Fruit fly (Drosophila melanogaster) whole organism, embryonic: ENCODE measurements around the gene CAH1.

Experiments used
- Atf6 ChIP-seq: fragments of 200-800 bp; sonication (Bioruptor generic); IDR thresholded peaks from 2 replicates; pipeline ENCODE4 v1.3.6; 2022; ENCODE audit warnings: missing biosample characterization, missing genetic modification characterization
- CG10147 ChIP-seq: fragments of 200-800 bp; sonication (Bioruptor generic); optimal IDR thresholded peaks from 2 replicates; lab custom pipeline; 2019; ENCODE audit warnings: missing biosample characterization, mild to moderate bottlenecking, missing genetic modification characterization, moderate library complexity
- CG10654 ChIP-seq: fragments of 200-800 bp; sonication (Bioruptor generic); optimal IDR thresholded peaks from 2 replicates; lab custom pipeline; 2016; ENCODE audit warnings: missing biosample characterization, missing genetic modification characterization
- CG11696 ChIP-seq: fragments of 200-800 bp; sonication (Bioruptor generic); IDR thresholded peaks from 2 replicates; pipeline ENCODE4 v1.3.6; 2022; ENCODE audit warnings: missing biosample characterization, missing genetic modification characterization
- CG12219 ChIP-seq: fragments of 200-800 bp; sonication (Bioruptor generic); optimal IDR thresholded peaks from 3 replicates; lab custom pipeline; 2018; ENCODE audit warnings: missing biosample characterization, mild to moderate bottlenecking, missing genetic modification characterization
- CG15073 ChIP-seq: fragments of 200-800 bp; sonication (Bioruptor generic); optimal IDR thresholded peaks from 2 replicates; lab custom pipeline; 2016; ENCODE audit warnings: missing biosample characterization, missing genetic modification characterization
- CG18764 ChIP-seq: fragments of 200-800 bp; sonication (Bioruptor generic); optimal IDR thresholded peaks from 3 replicates; lab custom pipeline; 2016; ENCODE audit warnings: missing biosample characterization, missing genetic modification characterization
- CG2889 ChIP-seq: fragments of 200-800 bp; sonication (Bioruptor generic); IDR thresholded peaks from 3 replicates; pipeline ENCODE4 v1.3.6; 2022; ENCODE audit warnings: missing biosample characterization, missing genetic modification characterization
- CG32532 ChIP-seq: fragments of 200-800 bp; sonication (Bioruptor generic); IDR thresholded peaks from 2 replicates; pipeline ENCODE4 v1.3.6; 2022; ENCODE audit warnings: missing biosample characterization, missing genetic modification characterization
- CG32767 ChIP-seq: fragments of 200-800 bp; sonication (Bioruptor generic); IDR thresholded peaks from 2 replicates; pipeline ENCODE4 v1.3.6; 2022; ENCODE audit warnings: missing biosample characterization, missing genetic modification characterization
- CG4328 ChIP-seq: fragments of 200-800 bp; sonication (Bioruptor generic); optimal IDR thresholded peaks from 3 replicates; lab custom pipeline; 2017; ENCODE audit warnings: missing biosample characterization, missing genetic modification reagents, missing genetic modification characterization
- CG4730 ChIP-seq: fragments of 200-800 bp; sonication (Bioruptor generic); IDR thresholded peaks from 2 replicates; pipeline ENCODE4 v1.3.6; 2022; ENCODE audit warnings: missing biosample characterization, missing genetic modification characterization
- CG6765 ChIP-seq: fragments of 200-800 bp; sonication (Bioruptor generic); optimal IDR thresholded peaks from 3 replicates; lab custom pipeline; 2017; ENCODE audit warnings: missing biosample characterization, mild to moderate bottlenecking, missing genetic modification characterization
- CG7271 ChIP-seq: fragments of 200-800 bp; sonication (Bioruptor generic); optimal IDR thresholded peaks from 2 replicates; lab custom pipeline; 2018; ENCODE audit warnings: missing biosample characterization, mild to moderate bottlenecking, missing genetic modification characterization, moderate library complexity
- CG7745 ChIP-seq: fragments of 200-800 bp; sonication (Bioruptor generic); optimal IDR thresholded peaks from 2 replicates; lab custom pipeline; 2018; ENCODE audit warnings: missing biosample characterization, mild to moderate bottlenecking, missing genetic modification characterization, moderate library complexity
- CG8089 ChIP-seq: fragments of 200-800 bp; sonication (Bioruptor generic); optimal IDR thresholded peaks from 3 replicates; lab custom pipeline; 2016; ENCODE audit warnings: missing biosample characterization, missing genetic modification characterization
- CG8924 ChIP-seq: fragments of 200-800 bp; optimal IDR thresholded peaks from 3 replicates; lab custom pipeline; 2019; ENCODE audit warnings: missing biosample characterization, mild to moderate bottlenecking, missing genetic modification characterization, moderate library complexity
- CG9876 ChIP-seq: fragments of 200-800 bp; sonication (Bioruptor generic); optimal IDR thresholded peaks from 2 replicates; lab custom pipeline; 2016; ENCODE audit warnings: missing biosample characterization, missing genetic modification characterization
- CHES-1-like ChIP-seq: fragments of 200-800 bp; sonication (Bioruptor generic); optimal IDR thresholded peaks from 2 replicates; lab custom pipeline; 2016; ENCODE audit warnings: missing biosample characterization, missing genetic modification characterization
- CrebB ChIP-seq: fragments of 200-800 bp; sonication (Bioruptor generic); optimal IDR thresholded peaks from 3 replicates; lab custom pipeline; 2018; ENCODE audit warnings: missing biosample characterization, mild to moderate bottlenecking, missing genetic modification characterization
- Dp ChIP-seq: fragments of 200-800 bp; sonication (Bioruptor generic); optimal IDR thresholded peaks from 2 replicates; lab custom pipeline; 2018; ENCODE audit warnings: missing biosample characterization, mild to moderate bottlenecking, missing genetic modification characterization, moderate library complexity
- HLH3B ChIP-seq: fragments of 200-800 bp; sonication (Bioruptor generic); IDR thresholded peaks from 2 replicates; pipeline ENCODE4 v1.3.6; 2022; ENCODE audit warnings: missing biosample characterization, missing genetic modification characterization
- HmgZ ChIP-seq: fragments of 200-800 bp; sonication (Bioruptor generic); optimal IDR thresholded peaks from 2 replicates; lab custom pipeline; 2018; ENCODE audit warnings: missing biosample characterization, mild to moderate bottlenecking, missing genetic modification characterization
- Hsf ChIP-seq: fragments of 200-800 bp; sonication (Bioruptor generic); optimal IDR thresholded peaks from 3 replicates; lab custom pipeline; 2016; ENCODE audit warnings: missing biosample characterization, missing genetic modification characterization
- Kr ChIP-seq: fragments of 200-800 bp; sonication (Bioruptor generic); optimal IDR thresholded peaks from 2 replicates; lab custom pipeline; 2017; ENCODE audit warnings: missing biosample characterization, mild to moderate bottlenecking, missing genetic modification characterization
- NC2α ChIP-seq: fragments of 200-800 bp; sonication (Bioruptor generic); optimal IDR thresholded peaks from 2 replicates; lab custom pipeline; 2016; ENCODE audit warnings: missing biosample characterization, missing genetic modification characterization
- Nf-YB ChIP-seq: fragments of 200-800 bp; sonication (Bioruptor generic); optimal IDR thresholded peaks from 3 replicates; lab custom pipeline; 2019; ENCODE audit warnings: missing biosample characterization, mild to moderate bottlenecking, missing genetic modification characterization, moderate library complexity
- Sry-δ ChIP-seq: fragments of 200-800 bp; sonication (Bioruptor generic); optimal IDR thresholded peaks from 2 replicates; lab custom pipeline; 2016; ENCODE audit warnings: missing biosample characterization, missing genetic modification characterization
- Stat92E ChIP-seq, 3 experiments: fragments of >200 bp in 2 of 3; fragments of 200-800 bp in 1 of 3; sonication (Bioruptor generic) in 1 of 3; optimal IDR thresholded peaks; 2 replicates each; lab custom pipeline; 2017 to 2019; ENCODE audit warnings: missing biosample characterization in 3 of 3, missing genetic modification characterization in 3 of 3, mild to moderate bottlenecking in 1 of 3, moderate library complexity in 1 of 3
- Trl ChIP-seq, 3 experiments: fragments of >200 bp in 2 of 3; fragments of 200-800 bp in 1 of 3; sonication (Bioruptor generic) in 1 of 3; optimal IDR thresholded peaks; 2 replicates in 1 of 3; 3 replicates in 2 of 3; lab custom pipeline; 2016 to 2017; ENCODE audit warnings: missing biosample characterization in 1 of 3, missing genetic modification characterization in 1 of 3
- ac ChIP-seq: fragments of 200-800 bp; sonication (Bioruptor generic); optimal IDR thresholded peaks from 3 replicates; lab custom pipeline; 2017; ENCODE audit warnings: missing biosample characterization, mild to moderate bottlenecking, missing genetic modification characterization
- ara ChIP-seq: fragments of 200-800 bp; sonication (Bioruptor generic); IDR thresholded peaks from 2 replicates; pipeline ENCODE4 v1.3.6; 2022; ENCODE audit warnings: missing biosample characterization, missing genetic modification characterization
- ato ChIP-seq: fragments of 200-800 bp; sonication (Bioruptor generic); IDR thresholded peaks from 2 replicates; pipeline ENCODE4 v1.3.6; 2022; ENCODE audit warnings: missing biosample characterization, missing genetic modification characterization; ENCODE audit not compliant: partially characterized antibody
- bowl ChIP-seq: fragments of 200-800 bp; sonication (Bioruptor generic); IDR thresholded peaks from 2 replicates; pipeline ENCODE4 v1.3.6; 2022; ENCODE audit warnings: missing biosample characterization, missing genetic modification characterization
- cad ChIP-seq: fragments of >200 bp; optimal IDR thresholded peaks from 2 replicates; lab custom pipeline; 2017; ENCODE audit warnings: missing biosample characterization, missing genetic modification characterization
- chif ChIP-seq, 2 experiments: fragments of 200-800 bp; sonication (Bioruptor generic); optimal IDR thresholded peaks; 3 replicates each; lab custom pipeline; 2016; ENCODE audit warnings: missing biosample characterization in 2 of 2, missing genetic modification characterization in 2 of 2
- chinmo ChIP-seq: fragments of 200-800 bp; sonication (Bioruptor generic); IDR thresholded peaks from 4 replicates; pipeline ENCODE4 v1.3.6; 2022; ENCODE audit warnings: missing biosample characterization, missing genetic modification characterization; ENCODE audit not compliant: partially characterized antibody
- dati ChIP-seq: fragments of 200-800 bp; sonication (Bioruptor generic); IDR thresholded peaks from 2 replicates; pipeline ENCODE4 v1.3.6; 2022; ENCODE audit warnings: missing biosample characterization, missing genetic modification characterization
- disco-r ChIP-seq: fragments of 200-800 bp; sonication (Bioruptor generic); optimal IDR thresholded peaks from 2 replicates; lab custom pipeline; 2016; ENCODE audit warnings: missing biosample characterization, missing genetic modification characterization
- ewg ChIP-seq: fragments of 200-800 bp; sonication (Bioruptor generic); optimal IDR thresholded peaks from 3 replicates; lab custom pipeline; 2017; ENCODE audit warnings: mild to moderate bottlenecking, missing biosample characterization, missing genetic modification reagents, missing genetic modification characterization
- gsb ChIP-seq: fragments of 200-800 bp; sonication (Bioruptor generic); IDR thresholded peaks from 2 replicates; pipeline ENCODE4 v1.3.6; 2022; ENCODE audit warnings: missing biosample characterization, missing genetic modification characterization
- gsb-n ChIP-seq: fragments of 200-800 bp; sonication (Bioruptor generic); optimal IDR thresholded peaks from 3 replicates; lab custom pipeline; 2018; ENCODE audit warnings: missing biosample characterization, mild to moderate bottlenecking, missing genetic modification characterization
- ham ChIP-seq: fragments of 200-800 bp; sonication (Bioruptor generic); IDR thresholded peaks from 2 replicates; pipeline ENCODE4 v1.3.6; 2022; ENCODE audit warnings: missing biosample characterization, missing genetic modification characterization
- peb ChIP-seq: fragments of 200-800 bp; sonication (Bioruptor generic); IDR thresholded peaks from 2 replicates; pipeline ENCODE4 v1.3.6; 2022; ENCODE audit warnings: missing biosample characterization, missing genetic modification characterization
- pnt ChIP-seq: fragments of 200-800 bp; sonication (Bioruptor generic); optimal IDR thresholded peaks from 3 replicates; lab custom pipeline; 2016; ENCODE audit warnings: missing biosample characterization, missing genetic modification characterization
- tap ChIP-seq: fragments of 200-800 bp; optimal IDR thresholded peaks from 3 replicates; lab custom pipeline; 2019; ENCODE audit warnings: missing biosample characterization, mild to moderate bottlenecking, missing genetic modification characterization, moderate library complexity
- tll ChIP-seq, 2 experiments: fragments of 200-800 bp in 1 of 2; fragments of >200 bp in 1 of 2; sonication (Bioruptor generic) in 1 of 2; optimal IDR thresholded peaks; 2 replicates each; lab custom pipeline; 2017 to 2019; ENCODE audit warnings: missing biosample characterization in 2 of 2, missing genetic modification characterization in 2 of 2, mild to moderate bottlenecking in 1 of 2, moderate library complexity in 1 of 2
- trem ChIP-seq: fragments of 200-800 bp; optimal IDR thresholded peaks from 3 replicates; lab custom pipeline; 2019; ENCODE audit warnings: missing biosample characterization, mild to moderate bottlenecking, missing genetic modification characterization, moderate library complexity
- trh ChIP-seq: fragments of 200-800 bp; sonication (Bioruptor generic); optimal IDR thresholded peaks from 2 replicates; lab custom pipeline; 2016; ENCODE audit warnings: missing biosample characterization, missing genetic modification characterization
- zf30C ChIP-seq: fragments of 200-800 bp; sonication (Bioruptor generic); optimal IDR thresholded peaks from 3 replicates; lab custom pipeline; 2018; ENCODE audit warnings: missing biosample characterization, mild to moderate bottlenecking, missing genetic modification characterization

CAH1 gene

DNA sequence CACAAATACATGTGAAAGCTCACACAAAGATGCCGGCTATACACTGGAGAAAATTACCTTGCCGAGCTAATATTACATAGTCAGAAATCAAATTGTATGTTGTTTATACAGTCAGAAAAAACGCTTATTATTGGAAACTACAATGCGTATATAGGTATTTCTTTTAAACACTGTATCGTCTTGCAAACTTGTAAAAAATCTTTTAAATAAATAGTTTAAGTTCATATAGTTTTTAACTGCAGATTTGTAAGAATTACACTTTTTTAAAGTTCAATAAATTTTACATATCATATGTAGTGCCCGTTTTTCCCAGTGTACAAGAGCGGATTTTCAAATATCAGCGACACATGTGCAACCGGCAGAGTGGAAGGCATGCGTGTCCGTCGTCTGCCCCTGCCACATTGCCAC is 36.3 kb downstream of the CAH1 start (continued):
- TF ChIP-seq CG18764: peak; percentile 36
- no peak for TF ChIP-seq Trl (optimal IDR thresholded peaks at IDR 0.05; lab: Kevin White, UChicago)
- peak; percentile 62 for TF ChIP-seq Trl (GFP tag; optimal IDR thresholded peaks at IDR 0.05; lab: Kevin White, UChicago)
- TF ChIP-seq trh (GFP tag; lab: Kevin White, UChicago): peak; percentile 56
- no peak; the same call in 1 of the 2 replicates for TF ChIP-seq ara (GFP tag; lab: Robert Waterston, UW)
- peak; percentile 31 for TF ChIP-seq CG8089
- peak; percentile 66 for TF ChIP-seq tap
- no peak for TF ChIP-seq ato (GFP tag; lab: Robert Waterston, UW)
- TF ChIP-seq HmgZ (tag; lab: Kevin White, UChicago): peak; percentile 14
- 0 out of 2 replicates have a peak, but pooled peaks have one; percentile 46 for TF ChIP-seq CG4730 (GFP tag; lab: Robert Waterston, UW)
- TF ChIP-seq bowl (GFP tag; lab: Robert Waterston, UW): no peak
- peak; percentile 86 for TF ChIP-seq gsb-n (tag; lab: Kevin White, UChicago)
- peak; percentile 46; the same call in 1 of the 2 replicates for TF ChIP-seq CG11696
- TF ChIP-seq gsb (GFP tag; lab: Robert Waterston, UW): 0 out of 2 replicates have a peak, but pooled peaks have one; percentile 38
- peak; percentile 62; the same call in 1 of the 2 replicates for TF ChIP-seq peb
- no peak for TF ChIP-seq Kr (GFP tag; lab: Kevin White, UChicago)
- peak; percentile 69 for TF ChIP-seq trem
- TF ChIP-seq CG32532 (GFP tag; lab: Robert Waterston, UW): peak; percentile 66; the same call in 1 of the 2 replicates
- TF ChIP-seq CG9876: no peak
- TF ChIP-seq cad (GFP tag; lab: Kevin White, UChicago): no peak
- peak; percentile 43 for TF ChIP-seq CG4328
- peak; percentile 63 for TF ChIP-seq pnt (GFP tag; lab: Kevin White, UChicago)
- TF ChIP-seq Atf6 (GFP tag; lab: Robert Waterston, UW): peak; percentile 83
- TF ChIP-seq Dp (GFP tag; lab: Kevin White, UChicago): no peak
- peak; percentile 47 for TF ChIP-seq Sry-δ (GFP tag; lab: Kevin White, UChicago)
- peak; percentile 84 for TF ChIP-seq HLH3B (GFP tag; lab: Robert Waterston, UW)
- peak; percentile 77 to 82 for TF ChIP-seq chif (GFP tag; optimal IDR thresholded peaks at IDR 0.05; lab: Kevin White, UChicago)
- no peak for TF ChIP-seq dati (GFP tag; lab: Robert Waterston, UW)
- TF ChIP-seq disco-r (GFP tag; lab: Kevin White, UChicago): peak; percentile 42
- TF ChIP-seq CG10147 (GFP tag; lab: Kevin White, UChicago): peak; percentile 90
- TF ChIP-seq zf30C (GFP tag; lab: Kevin White, UChicago): peak; percentile 18
- TF ChIP-seq CrebB: no peak
- TF ChIP-seq CHES-1-like: peak; percentile 30
- TF ChIP-seq chinmo: 0 out of 4 replicates have a peak, but pooled peaks have one; percentile 14
- peak; percentile 68 for TF ChIP-seq CG10654 (GFP tag; lab: Kevin White, UChicago)
- TF ChIP-seq Nf-YB (GFP tag; lab: Kevin White, UChicago): peak; percentile 64
- TF ChIP-seq ewg (GFP tag; lab: Kevin White, UChicago): peak; percentile 80
- no peak for TF ChIP-seq CG7745 (tag; lab: Kevin White, UChicago)
- peak; percentile 89 for TF ChIP-seq CG8924
- TF ChIP-seq ac (GFP tag; lab: Kevin White, UChicago): peak; percentile 9
- peak; percentile 80 for TF ChIP-seq CG32767 (GFP tag; lab: Robert Waterston, UW)
- TF ChIP-seq NC2α (GFP tag; lab: Kevin White, UChicago): peak; percentile 61
- TF ChIP-seq CG6765: peak; percentile 37
- TF ChIP-seq tll (GFP tag; optimal IDR thresholded peaks at IDR 0.05; lab: Kevin White, UChicago): no peak
- no peak for TF ChIP-seq ham (GFP tag; lab: Robert Waterston, UW)
- peak in 1 of 3 experiments; percentile 5 for TF ChIP-seq Stat92E (GFP tag; optimal IDR thresholded peaks at IDR 0.05; lab: Kevin White, UChicago)
- peak; percentile 72 for TF ChIP-seq CG12219
- no peak for TF ChIP-seq CG7271
- TF ChIP-seq Hsf (GFP tag; lab: Kevin White, UChicago): peak; percentile 92
- peak; percentile 58; the same call in 1 of the 3 replicates for TF ChIP-seq CG2889
- no peak for TF ChIP-seq CG15073 (GFP tag; lab: Kevin White, UChicago)
